Fruit fly (Drosophila melanogaster) whole organism, embryonic: ENCODE data around the gene Mocs2B.

ENCODE experiments used
- CG11247 ChIP-seq: fragments of 200-800 bp; sonication (Bioruptor generic); IDR thresholded peaks from 2 replicates; pipeline ENCODE4 v1.3.6; 2022; ENCODE audit warnings: missing biosample characterization, missing genetic modification characterization
- CG17385 ChIP-seq: fragments of 200-800 bp; sonication (Bioruptor generic); optimal IDR thresholded peaks from 3 replicates; lab custom pipeline; 2018; ENCODE audit warnings: missing biosample characterization, mild to moderate bottlenecking, missing genetic modification characterization
- CG9817 ChIP-seq: fragments of 200-800 bp; sonication (Bioruptor generic); optimal IDR thresholded peaks from 2 replicates; lab custom pipeline; 2018; ENCODE audit warnings: missing biosample characterization, mild to moderate bottlenecking, missing genetic modification characterization, moderate library complexity
- Dek ChIP-seq: fragments of 200-800 bp; sonication (Bioruptor generic); optimal IDR thresholded peaks from 3 replicates; lab custom pipeline; 2019; ENCODE audit warnings: missing biosample characterization, mild to moderate bottlenecking, missing genetic modification characterization, moderate library complexity
- Vsx1 ChIP-seq: fragments of 200-800 bp; sonication (Bioruptor generic); optimal IDR thresholded peaks from 2 replicates; lab custom pipeline; 2017; ENCODE audit warnings: missing biosample characterization, mild to moderate bottlenecking, missing genetic modification characterization, missing genetic modification reagents
- bsh ChIP-seq, 2 experiments: fragments of 200-800 bp; sonication (Bioruptor generic); optimal IDR thresholded peaks; 2 replicates each; lab custom pipeline; 2017 to 2018; ENCODE audit warnings: mild to moderate bottlenecking in 2 of 2, missing biosample characterization in 2 of 2, missing genetic modification characterization in 2 of 2, moderate library complexity in 1 of 2
- insv ChIP-seq, 2 experiments: fragments of 200-800 bp; sonication (Bioruptor generic); optimal IDR thresholded peaks; 3 replicates each; lab custom pipeline; 2016 to 2018; ENCODE audit warnings: missing biosample characterization in 2 of 2, missing genetic modification characterization in 2 of 2
- ken ChIP-seq: fragments of 200-800 bp; sonication (Bioruptor generic); IDR thresholded peaks from 3 replicates; pipeline ENCODE4 v1.3.6; 2022; ENCODE audit warnings: missing biosample characterization, missing genetic modification characterization
- pita ChIP-seq: fragments of 200-800 bp; sonication (Bioruptor generic); optimal IDR thresholded peaks from 2 replicates; lab custom pipeline; 2017; ENCODE audit warnings: missing biosample characterization, mild to moderate bottlenecking, missing genetic modification characterization
- rib ChIP-seq: fragments of 200-800 bp; sonication (Bioruptor generic); IDR thresholded peaks from 2 replicates; pipeline ENCODE4 v1.3.6; 2022; ENCODE audit warnings: missing biosample characterization, missing genetic modification characterization
- tio ChIP-seq: fragments of 200-800 bp; sonication (Bioruptor generic); optimal IDR thresholded peaks from 2 replicates; lab custom pipeline; 2017; ENCODE audit warnings: missing biosample characterization, missing genetic modification characterization, inconsistent platforms
- vnd ChIP-seq: fragments of 200-800 bp; sonication (Bioruptor generic); IDR thresholded peaks from 3 replicates; pipeline ENCODE4 v1.3.6; 2022; ENCODE audit warnings: missing biosample characterization, missing genetic modification characterization; ENCODE audit not compliant: partially characterized antibody

- TF ChIP-seq Dek (tag; lab: Kevin White, UChicago) (no peak), vnd (GFP tag; lab: Robert Waterston, UW) (no peak), CG9817 (tag; lab: Kevin White, UChicago) (no peak), Vsx1 (GFP tag; lab: Kevin White, UChicago) (no peak), insv (GFP tag; optimal IDR thresholded peaks at IDR 0.05; lab: Kevin White, UChicago) (no peak), CG17385 (GFP tag; lab: Kevin White, UChicago) (no peak), rib (GFP tag; lab: Robert Waterston, UW) (no peak), CG11247 (GFP tag; lab: Robert Waterston, UW) (no peak), pita (GFP tag; lab: Kevin White, UChicago) (no peak), ken (GFP tag; lab: Robert Waterston, UW) (no peak), tio (no peak), bsh (GFP tag; optimal IDR thresholded peaks at IDR 0.05; lab: Kevin White, UChicago) (no peak)
Measured at dm6 chr3R:25161520-25161919, 34.4 kb upstream of the Mocs2B start.
